Worm (Caenorhabditis elegans) whole organism, L4/young adult: ENCODE measurements around the gene eak-7.

Experiments
- W03F9.2 ChIP-seq: fragments of 150-350 bp; optimal IDR thresholded peaks from 2 replicates; lab custom pipeline; 2014; ENCODE audit warnings: missing biosample characterization, missing genetic modification characterization
- dao-5 ChIP-seq: sonication (generic microtip); optimal IDR thresholded peaks from 2 replicates; lab custom pipeline; 2016; ENCODE audit warnings: missing genotype, missing genetic modification characterization, moderate library complexity, missing compliant biosample characterization
- him-1 ChIP-seq: sonication (generic microtip); optimal IDR thresholded peaks from 2 replicates; lab custom pipeline; 2016; ENCODE audit warnings: missing genotype, missing genetic modification reagents, missing genetic modification characterization, missing compliant biosample characterization

DNA sequence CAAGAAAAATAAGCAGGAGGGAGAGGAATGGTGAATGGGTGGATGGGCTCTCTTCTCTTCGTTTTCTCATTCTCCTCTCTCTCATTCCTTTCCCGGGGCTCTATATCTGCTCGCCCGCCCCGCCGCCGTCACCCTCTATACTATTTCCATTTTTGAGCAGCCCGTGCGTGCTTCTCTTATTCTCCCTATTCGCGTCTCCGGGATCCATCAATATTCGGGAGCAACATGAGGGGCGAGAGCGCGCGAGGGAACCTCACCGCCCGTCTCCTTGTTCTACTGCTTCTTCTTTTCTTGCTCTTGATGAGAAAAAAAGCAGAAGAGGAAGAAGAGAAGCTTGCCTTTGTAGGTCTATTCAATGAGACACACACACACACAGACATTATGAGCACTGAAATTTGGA, 18.4 kb upstream of the eak-7 start:
- peak; percentile 29 for TF ChIP-seq him-1 (tag; lab: Kevin White, UChicago)
- no peak for TF ChIP-seq dao-5 (tag; lab: Kevin White, UChicago)
- TF ChIP-seq W03F9.2: no peak
